Worm (Caenorhabditis elegans) whole organism, L1 larva: ENCODE measurements around the gene tkt-1.

Source experiments
- C16A3.4 ChIP-seq: fragments of 150-350 bp; optimal IDR thresholded peaks from 2 replicates; lab custom pipeline; 2014; ENCODE audit warnings: missing biosample characterization, missing genetic modification characterization
- C34B4.2 ChIP-seq: sonication (generic microtip); optimal IDR thresholded peaks from 2 replicates; lab custom pipeline; 2017; ENCODE audit warnings: mild to moderate bottlenecking, missing genetic modification characterization, missing compliant biosample characterization
- F16B12.6 ChIP-seq: fragments of 150-350 bp; optimal IDR thresholded peaks from 2 replicates; lab custom pipeline; 2014; ENCODE audit warnings: missing biosample characterization, missing genetic modification characterization
- blmp-1 ChIP-seq: fragments of 150-350 bp; optimal IDR thresholded peaks from 2 replicates; lab custom pipeline; 2014; ENCODE audit warnings: missing biosample characterization, missing genetic modification characterization
- ceh-88 ChIP-seq: fragments of 200-800 bp; sonication (Bioruptor generic); IDR thresholded peaks from 2 replicates; pipeline ENCODE4 v1.3.6; 2022; ENCODE audit warnings: missing genetic modification characterization, missing compliant biosample characterization
- ceh-90 ChIP-seq: sonication (generic microtip); optimal IDR thresholded peaks from 2 replicates; lab custom pipeline; 2016; ENCODE audit warnings: missing genetic modification characterization, missing compliant biosample characterization
- dsc-1 ChIP-seq: sonication (generic microtip); optimal IDR thresholded peaks from 2 replicates; lab custom pipeline; 2016; ENCODE audit warnings: mild to moderate bottlenecking, missing genetic modification characterization, missing compliant biosample characterization
- efl-1 ChIP-seq, 4 experiments: fragments of 150-350 bp; optimal IDR thresholded peaks in 3 of 4; peaks in 1 of 4; 1 replicate in 1 of 4; 2 replicates in 3 of 4; lab custom pipeline; 2014; ENCODE audit warnings: missing biosample characterization in 2 of 4, missing genetic modification characterization in 2 of 4, missing genetic modification reagents in 2 of 4
- egl-13 ChIP-seq: sonication (generic microtip); optimal IDR thresholded peaks from 2 replicates; lab custom pipeline; 2016; ENCODE audit warnings: missing genotype, missing genetic modification reagents, missing genetic modification characterization, missing compliant biosample characterization
- elt-2 ChIP-seq: sonication (generic microtip); optimal IDR thresholded peaks from 2 replicates; lab custom pipeline; 2016; ENCODE audit warnings: missing genetic modification characterization, mild to moderate bottlenecking, inconsistent platforms, missing compliant biosample characterization, missing genetic modification reagents
- elt-3 ChIP-seq, 6 experiments: fragments of 150-350 bp in 1 of 6; sonication (generic microtip); optimal IDR thresholded peaks; 2 replicates each; lab custom pipeline; 2017 to 2018; ENCODE audit warnings: missing biosample characterization in 6 of 6, missing genetic modification characterization in 6 of 6, inconsistent platforms in 1 of 6
- fkh-4 ChIP-seq: sonication (generic microtip); optimal IDR thresholded peaks from 2 replicates; lab custom pipeline; 2016; ENCODE audit warnings: missing compliant biosample characterization, missing genetic modification characterization, borderline replicate concordance
- grh-1 ChIP-seq: fragments of 200-800 bp; sonication (Bioruptor generic); IDR thresholded peaks from 2 replicates; pipeline ENCODE4 v1.3.6; 2022; ENCODE audit warnings: missing genetic modification reagents, missing genetic modification characterization, missing compliant biosample characterization
- isw-1 ChIP-seq: fragments of 200-800 bp; sonication (Bioruptor generic); IDR thresholded peaks from 2 replicates; pipeline ENCODE4 v1.3.6; 2022; ENCODE audit warnings: missing genetic modification characterization, missing compliant biosample characterization
- lin-14 ChIP-seq: fragments of 200-800 bp; sonication (Bioruptor generic); optimal IDR thresholded peaks from 2 replicates; lab custom pipeline; 2018; ENCODE audit warnings: mild to moderate bottlenecking, missing genetic modification characterization, moderate library complexity, missing compliant biosample characterization
- lin-15B ChIP-seq: fragments of 150-350 bp; sonication (generic microtip); optimal IDR thresholded peaks from 3 replicates; lab custom pipeline; 2014; ENCODE audit warnings: missing biosample characterization, missing genetic modification characterization
- lsy-2 ChIP-seq, 2 experiments: fragments of 150-350 bp; optimal IDR thresholded peaks; 2 replicates each; lab custom pipeline; 2014; ENCODE audit warnings: missing biosample characterization in 2 of 2, missing genetic modification characterization in 2 of 2
- mdl-1 ChIP-seq, 2 experiments: fragments of 150-350 bp; optimal IDR thresholded peaks; 2 replicates each; lab custom pipeline; 2014 to 2017; ENCODE audit warnings: missing biosample characterization in 2 of 2, missing genetic modification characterization in 2 of 2, inconsistent platforms in 1 of 2
- nhr-85 ChIP-seq: sonication (generic microtip); peaks from one replicate; lab custom pipeline; 2016; ENCODE audit warnings: missing genetic modification characterization, inconsistent platforms, missing compliant biosample characterization
- pax-3 ChIP-seq: fragments of 200-800 bp; sonication (Bioruptor generic); optimal IDR thresholded peaks from 2 replicates; lab custom pipeline; 2018; ENCODE audit warnings: mild to moderate bottlenecking, missing genetic modification characterization, moderate library complexity, missing compliant biosample characterization
- skn-1 ChIP-seq: fragments of 150-350 bp; optimal IDR thresholded peaks from 2 replicates; lab custom pipeline; 2014; ENCODE audit warnings: missing biosample characterization, missing genetic modification characterization
- sox-4 ChIP-seq: sonication (generic microtip); optimal IDR thresholded peaks from 2 replicates; lab custom pipeline; 2016; ENCODE audit warnings: missing genetic modification characterization, missing compliant biosample characterization
- swsn-7 ChIP-seq: sonication (generic microtip); optimal IDR thresholded peaks from 2 replicates; lab custom pipeline; 2016; ENCODE audit warnings: missing genetic modification characterization, missing compliant biosample characterization
- tlp-1 ChIP-seq: fragments of 150-350 bp; optimal IDR thresholded peaks from 2 replicates; lab custom pipeline; 2014; ENCODE audit warnings: missing biosample characterization, missing genetic modification characterization
- unc-62 ChIP-seq: fragments of 150-350 bp; optimal IDR thresholded peaks from 2 replicates; lab custom pipeline; 2014; ENCODE audit warnings: missing biosample characterization, missing genetic modification reagents, missing genetic modification characterization
- unc-86 ChIP-seq: sonication (generic microtip); optimal IDR thresholded peaks from 2 replicates; lab custom pipeline; 2016; ENCODE audit warnings: missing genetic modification characterization, missing compliant biosample characterization
- xbp-1 ChIP-seq: sonication (generic microtip); optimal IDR thresholded peaks from 2 replicates; lab custom pipeline; 2016; ENCODE audit warnings: missing genetic modification characterization, missing compliant biosample characterization

Gene tkt-1

DNA sequence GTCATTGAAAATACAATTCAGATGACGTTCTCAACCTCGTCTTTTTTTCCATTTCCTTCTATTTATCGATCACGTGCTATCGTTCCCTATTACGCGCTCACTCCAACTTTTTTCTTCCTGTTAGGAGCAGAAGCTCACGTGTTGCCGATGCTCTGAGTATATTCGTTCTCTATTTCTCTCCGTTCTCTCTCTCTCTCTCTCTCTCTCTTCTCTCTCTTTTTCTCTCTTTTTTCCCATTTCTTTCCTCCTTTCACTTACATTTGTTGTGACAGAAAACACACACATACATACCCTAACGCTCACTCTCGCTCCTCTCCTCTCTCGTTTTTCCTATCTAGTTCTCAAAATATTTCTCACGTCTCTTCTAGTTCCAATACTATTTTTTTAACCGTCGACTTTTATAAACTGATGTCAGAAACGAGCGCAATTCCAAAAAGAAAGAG is 9.0 kb downstream of the tkt-1 start (continued):
- peak; percentile 97 for TF ChIP-seq unc-86
- TF ChIP-seq tlp-1 (tag; lab: Kevin White, UChicago), result no peak
- TF ChIP-seq grh-1, result peak; percentile 46; the same call in 1 of the 2 replicates
- peak; percentile 9 for TF ChIP-seq F16B12.6 (tag; lab: Kevin White, UChicago)
- TF ChIP-seq blmp-1, result peak; percentile 96
- peak; percentile 77 for TF ChIP-seq C16A3.4 (tag; lab: Kevin White, UChicago)
- TF ChIP-seq elt-2, result peak; percentile 87
- TF ChIP-seq skn-1 (tag; lab: Kevin White, UChicago), result peak; percentile 67

DNA sequence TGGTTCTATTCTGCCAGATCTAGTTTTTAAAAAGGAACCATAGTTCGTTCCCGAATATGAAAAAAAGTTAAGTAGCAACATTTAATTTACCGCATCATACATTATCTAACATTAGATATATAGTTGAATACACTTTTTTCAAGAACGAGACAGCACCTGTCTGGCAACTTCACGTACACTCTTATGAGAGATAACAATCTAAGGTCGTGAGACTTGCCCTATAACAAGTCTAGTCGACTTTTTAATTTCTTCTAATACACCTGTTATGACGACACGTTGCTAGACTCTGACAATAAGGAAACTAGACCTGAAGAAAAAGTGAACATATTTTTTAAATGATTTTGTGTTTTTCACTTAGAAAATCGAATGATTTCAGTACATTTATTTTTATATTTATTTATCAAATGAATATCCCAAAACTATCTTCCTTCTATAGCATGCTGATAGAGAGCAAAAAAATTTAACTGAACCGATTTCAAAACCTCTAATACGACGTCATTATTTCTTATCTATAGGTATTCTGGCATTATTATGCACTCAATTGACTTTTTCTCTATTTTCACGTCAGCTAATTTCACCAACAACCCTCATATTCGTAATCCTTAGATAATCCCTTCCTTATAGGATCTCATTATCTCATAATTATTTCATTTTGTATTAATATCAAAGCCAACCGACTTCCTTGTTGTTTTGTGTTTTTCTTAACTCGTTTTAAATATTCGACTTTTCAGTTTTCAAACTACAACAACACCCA is 9.7 kb downstream of the tkt-1 start:
- no peak for TF ChIP-seq efl-1 (optimal IDR thresholded peaks at IDR 0.05; lab: Kevin White, UChicago)
- TF ChIP-seq efl-1 (GFP tag; optimal IDR thresholded peaks at IDR 0.05 in 1 of 2; lab: Kevin White, UChicago), result peak in 1 of 2 experiments; percentile 77
- TF ChIP-seq pax-3 (tag; lab: Kevin White, UChicago), result peak; percentile 60
- TF ChIP-seq lin-15B, result peak; percentile 11
- TF ChIP-seq dsc-1 (tag; lab: Kevin White, UChicago), result peak; percentile 98
- no peak for TF ChIP-seq F16B12.6 (tag; lab: Kevin White, UChicago)
- TF ChIP-seq ceh-88, result 0 out of 2 replicates have a peak, but pooled peaks have one; percentile 6

DNA sequence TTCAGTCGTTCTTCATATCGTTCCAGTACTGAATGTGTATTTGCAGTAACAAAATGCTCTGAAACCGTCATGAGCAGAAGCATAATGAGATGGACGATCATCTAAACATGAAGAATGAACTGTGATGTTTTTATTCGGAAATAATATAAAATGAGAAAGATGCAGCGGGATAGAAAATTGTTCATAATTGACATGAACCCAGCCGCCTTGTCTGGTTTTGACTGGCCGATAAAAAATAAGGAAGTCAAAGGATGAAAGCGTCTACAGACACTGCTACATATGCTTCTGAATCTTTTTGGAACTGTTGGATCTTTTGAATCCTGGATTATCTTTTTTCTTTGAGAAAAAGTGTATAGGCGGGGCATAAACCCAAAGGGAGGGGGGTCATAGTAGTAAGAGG is 16.1 kb downstream of the tkt-1 start, which contains the start of gene F01G10.9:
Gene F01G10.9 (minus strand): TSS at position 101 of the 400 bp plus-strand sequence.
- peak; percentile 24 for TF ChIP-seq blmp-1
- TF ChIP-seq sox-4, result no peak
- no peak for TF ChIP-seq efl-1 (optimal IDR thresholded peaks at IDR 0.05; lab: Kevin White, UChicago)
- TF ChIP-seq efl-1 (GFP tag; optimal IDR thresholded peaks at IDR 0.05 in 1 of 2; lab: Kevin White, UChicago), result peak in 1 of 2 experiments; percentile 19
- TF ChIP-seq tlp-1 (tag; lab: Kevin White, UChicago), result no peak
- no peak for TF ChIP-seq xbp-1 (tag; lab: Kevin White, UChicago)

- peak; percentile 79 for TF ChIP-seq blmp-1
- no peak for TF ChIP-seq ceh-90 (tag; lab: Kevin White, UChicago)
- no peak for TF ChIP-seq fkh-4 (tag; lab: Kevin White, UChicago)
- no peak for TF ChIP-seq pax-3 (tag; lab: Kevin White, UChicago)
- peak in 1 of 2 experiments; percentile 19 for TF ChIP-seq lsy-2 (tag; optimal IDR thresholded peaks at IDR 0.05; lab: Kevin White, UChicago)
- TF ChIP-seq unc-62 (GFP tag; lab: Kevin White, UChicago), result no peak
- TF ChIP-seq elt-3 (tag; optimal IDR thresholded peaks at IDR 0.05; lab: Kevin White, UChicago), result peak in 4 of 6 experiments; percentile 64 to 94 (median 82)
- no peak for TF ChIP-seq skn-1 (tag; lab: Kevin White, UChicago)
- no peak for TF ChIP-seq egl-13
- TF ChIP-seq swsn-7 (tag; lab: Kevin White, UChicago), result no peak
- TF ChIP-seq C34B4.2 (tag; lab: Kevin White, UChicago), result no peak
- TF ChIP-seq lin-14 (GFP tag; lab: Kevin White, UChicago), result peak; percentile 49
- peak; percentile 79 for TF ChIP-seq nhr-85 (tag; lab: Kevin White, UChicago)
- TF ChIP-seq mdl-1 (tag; optimal IDR thresholded peaks at IDR 0.05; lab: Kevin White, UChicago), result no peak
These were observed 17.6 kb downstream of the tkt-1 start for ce11 chrIV:10261061-10261460.

ce11 chrIV:10269137-10269933 is 25.9 kb downstream of the tkt-1 start, which contains the start of the genes nspd-7 and Y43C5A.2:
nspd-7 (minus strand) TSS chrIV:10269187.
Y43C5A.2 (plus strand) TSS chrIV:10269883.
- TF ChIP-seq efl-1 (optimal IDR thresholded peaks at IDR 0.05; lab: Kevin White, UChicago), result no peak
- TF ChIP-seq efl-1 (GFP tag; optimal IDR thresholded peaks at IDR 0.05 in 1 of 2; lab: Kevin White, UChicago), result peak in 1 of 2 experiments; percentile 24
- no peak for TF ChIP-seq C16A3.4 (tag; lab: Kevin White, UChicago)
- TF ChIP-seq elt-2, result peak; percentile 69

- TF ChIP-seq isw-1 (GFP tag; lab: Robert Waterston, UW), result no peak
- no peak for TF ChIP-seq mdl-1 (tag; optimal IDR thresholded peaks at IDR 0.05; lab: Kevin White, UChicago)
These were observed 29.9 kb downstream of the tkt-1 start for ce11 chrIV:10273360-10273759.
